Worm (Caenorhabditis elegans) whole organism, young adult: ENCODE measurements around the gene F42C5.4.

Experiments used
- K11D2.4 ChIP-seq: fragments of 200-800 bp; sonication (Bioruptor generic); IDR thresholded peaks from 2 replicates; pipeline ENCODE4 v1.3.6; 2022; ENCODE audit warnings: missing genetic modification reagents, missing genetic modification characterization, missing compliant biosample characterization
- aptf-2 ChIP-seq: fragments of 200-800 bp; sonication (Bioruptor generic); conservative IDR thresholded peaks from 2 replicates; pipeline ENCODE4 v1.3.6; 2022; ENCODE audit warnings: missing genetic modification reagents, missing genetic modification characterization, missing compliant biosample characterization
- ceh-40 ChIP-seq: fragments of 200-800 bp; sonication (Bioruptor generic); IDR thresholded peaks from 2 replicates; pipeline ENCODE4 v1.3.6; 2022; ENCODE audit warnings: missing genetic modification characterization, missing compliant biosample characterization
- ceh-79 ChIP-seq: sonication (generic microtip); optimal IDR thresholded peaks from 2 replicates; lab custom pipeline; 2017; ENCODE audit warnings: mild to moderate bottlenecking, missing genetic modification characterization, missing compliant biosample characterization
- egl-18 ChIP-seq: fragments of 200-800 bp; sonication (Bioruptor generic); IDR thresholded peaks from 2 replicates; pipeline ENCODE4 v1.3.6; 2022; ENCODE audit warnings: missing genetic modification reagents, missing genetic modification characterization, missing compliant biosample characterization
- ets-4 ChIP-seq: fragments of 200-800 bp; sonication (Bioruptor generic); optimal IDR thresholded peaks from 2 replicates; lab custom pipeline; 2018; ENCODE audit warnings: mild to moderate bottlenecking, missing genetic modification characterization, missing compliant biosample characterization
- gei-17 ChIP-seq: fragments of 200-800 bp; sonication (Bioruptor generic); optimal IDR thresholded peaks from 2 replicates; lab custom pipeline; 2018; ENCODE audit warnings: mild to moderate bottlenecking, missing genetic modification characterization, missing compliant biosample characterization
- hlh-12 ChIP-seq: sonication (generic microtip); optimal IDR thresholded peaks from 2 replicates; lab custom pipeline; 2016; ENCODE audit warnings: missing genetic modification characterization, missing compliant biosample characterization
- hmg-1.2 ChIP-seq: fragments of 200-800 bp; sonication (Bioruptor generic); IDR thresholded peaks from 2 replicates; pipeline ENCODE4 v1.3.6; 2022; ENCODE audit warnings: missing genetic modification reagents, missing genetic modification characterization, missing compliant biosample characterization
- madf-10 ChIP-seq: sonication (generic microtip); optimal IDR thresholded peaks from 2 replicates; lab custom pipeline; 2016; ENCODE audit warnings: mild to moderate bottlenecking, missing genetic modification characterization, missing compliant biosample characterization
- rec-8 ChIP-seq, 2 experiments: sonication (generic microtip); optimal IDR thresholded peaks; 2 replicates each; lab custom pipeline; 2016; ENCODE audit warnings: mild to moderate bottlenecking in 2 of 2, missing genetic modification characterization in 2 of 2, missing genetic modification reagents in 2 of 2, missing genotype in 2 of 2, missing biosample characterization in 1 of 2, missing compliant biosample characterization in 1 of 2, moderate library complexity in 1 of 2
- rpc-1 ChIP-seq, 2 experiments: fragments of 150-350 bp in 1 of 2; sonication (generic microtip) in 1 of 2; optimal IDR thresholded peaks; 2 replicates each; lab custom pipeline; 2014 to 2018; ENCODE audit warnings: missing biosample characterization in 1 of 2, missing genetic modification characterization in 1 of 2, missing genetic modification reagents in 1 of 2, missing genotype in 1 of 2
- zfh-2 ChIP-seq: fragments of 200-800 bp; sonication (Bioruptor generic); conservative IDR thresholded peaks from 2 replicates; pipeline ENCODE4 v1.3.6; 2022; ENCODE audit warnings: missing genetic modification reagents, missing genetic modification characterization, missing compliant biosample characterization
- zim-3 ChIP-seq: sonication (generic microtip); optimal IDR thresholded peaks from 2 replicates; lab custom pipeline; 2017; ENCODE audit warnings: mild to moderate bottlenecking, missing genetic modification characterization, moderate library complexity, missing compliant biosample characterization

- TF ChIP-seq zim-3 (tag; lab: Kevin White, UChicago) (no peak), hlh-12 (tag; lab: Kevin White, UChicago) (no peak), rec-8 (tag; optimal IDR thresholded peaks at IDR 0.05; lab: Kevin White, UChicago) (no peak), hmg-1.2 (GFP tag; lab: Robert Waterston, UW) (no peak), ceh-40 (GFP tag; lab: Robert Waterston, UW) (no peak), aptf-2 (GFP tag; lab: Robert Waterston, UW) (no peak), madf-10 (tag; lab: Kevin White, UChicago) (no peak), K11D2.4 (no peak), gei-17 (GFP tag; lab: Kevin White, UChicago) (no peak), rpc-1 (optimal IDR thresholded peaks at IDR 0.05; lab: Kevin White, UChicago) (no peak), rpc-1 (tag; optimal IDR thresholded peaks at IDR 0.05; lab: Kevin White, UChicago) (no peak), ets-4 (no peak), egl-18 (GFP tag; lab: Robert Waterston, UW) (no peak), zfh-2 (no peak), ceh-79 (tag; lab: Kevin White, UChicago) (no peak)
These were observed 33.8 kb upstream of the F42C5.4 start for ce11 chrIV:7325698-7326097.
